Worm (Caenorhabditis elegans): ENCODE results near the gene C15H7.4.
A peak's percentile ranks its signal among the peaks of the same experiment; 100 is the strongest.

C15H7.4 gene

ce11 chrIII:9655802-9656201 is at the start of gene C15H7.4:
C15H7.4 (minus strand) TSS chrIII:9655902.
- TF ChIP-seq pqm-1 (tag; optimal IDR thresholded peaks at IDR 0.05) (no peak), hlh-30 (tag; optimal IDR thresholded peaks at IDR 0.05; ENCODE audit: insufficient read depth) (no peak), lin-13 (GFP tag; optimal IDR thresholded peaks at IDR 0.05) (no peak), saeg-2 (GFP tag; IDR thresholded peaks at IDR 0.05) (no peak), dmd-9 (GFP tag; IDR thresholded peaks at IDR 0.05) (no peak), aly-2 (tag; optimal IDR thresholded peaks at IDR 0.05) (no peak), F49E8.2 (tag; optimal IDR thresholded peaks at IDR 0.05; ENCODE audit: borderline replicate concordance) (no peak), nhr-10 (tag; optimal IDR thresholded peaks at IDR 0.05) (no peak)

ce11 chrIII:9704606-9704938 is 48.9 kb upstream of the C15H7.4 start:
- TF ChIP-seq ZK546.5 (tag; optimal IDR thresholded peaks at IDR 0.05) (no peak), unc-62 (GFP tag; optimal IDR thresholded peaks at IDR 0.05 in 1 of 2) (peak in 1 of 2 experiments; percentile 62), unc-62 (tag; optimal IDR thresholded peaks at IDR 0.05) (no peak), hlh-30 (tag; optimal IDR thresholded peaks at IDR 0.05; ENCODE audit: insufficient read depth) (peak; percentile 14), nhr-237 (tag; optimal IDR thresholded peaks at IDR 0.05) (no peak), zip-11 (GFP tag; IDR thresholded peaks at IDR 0.05) (no peak), lir-3 (tag; optimal IDR thresholded peaks at IDR 0.05) (no peak), lin-38 (GFP tag; IDR thresholded peaks at IDR 0.05) (no peak), nhr-111 (GFP tag; optimal IDR thresholded peaks at IDR 0.05) (no peak), mxl-3 (GFP tag; optimal IDR thresholded peaks at IDR 0.05) (no peak), lsy-2 (tag; optimal IDR thresholded peaks at IDR 0.05) (no peak), mes-2 (tag; optimal IDR thresholded peaks at IDR 0.05; ENCODE audit: poor library complexity, severe bottlenecking) (peak; percentile 34), nhr-6 (tag; optimal IDR thresholded peaks at IDR 0.05) (no peak), ceh-28 (tag; optimal IDR thresholded peaks at IDR 0.05) (no peak), F10B5.3 (tag; optimal IDR thresholded peaks at IDR 0.05) (no peak), F49E8.2 (tag; optimal IDR thresholded peaks at IDR 0.05; ENCODE audit: borderline replicate concordance) (no peak), lin-13 (GFP tag; optimal IDR thresholded peaks at IDR 0.05) (no peak)

- TF ChIP-seq hmg-1.1 (GFP tag; IDR thresholded peaks at IDR 0.05), result peak; percentile 41; the same call in 1 of the 2 replicates
- TF ChIP-seq mxl-3 (GFP tag; optimal IDR thresholded peaks at IDR 0.05), result peak; percentile 41
- TF ChIP-seq hif-1 (tag; optimal IDR thresholded peaks at IDR 0.05), result peak in 1 of 2 experiments; percentile 32
- TF ChIP-seq unc-62 (GFP tag; optimal IDR thresholded peaks at IDR 0.05 in 1 of 2), result peak in 1 of 2 experiments; percentile 94
- TF ChIP-seq unc-62 (tag; optimal IDR thresholded peaks at IDR 0.05), result no peak
- TF ChIP-seq dmd-8 (GFP tag; IDR thresholded peaks at IDR 0.05), result no peak
- no peak for TF ChIP-seq madf-9 (GFP tag; conservative IDR thresholded peaks at IDR 0.05)
- peak; percentile 39 for TF ChIP-seq hlh-11 (tag; optimal IDR thresholded peaks at IDR 0.05)
- TF ChIP-seq nhr-77 (tag; optimal IDR thresholded peaks at IDR 0.05), result no peak
- TF ChIP-seq nhr-102 (tag; optimal IDR thresholded peaks at IDR 0.05), result no peak
- 0 out of 2 replicates have a peak, but pooled peaks have one; percentile 5 for TF ChIP-seq Y105C5A.15 (GFP tag; IDR thresholded peaks at IDR 0.05)
- TF ChIP-seq arid-1 (GFP tag; conservative IDR thresholded peaks at IDR 0.05), result no peak
- TF ChIP-seq zag-1 (tag; optimal IDR thresholded peaks at IDR 0.05), result no peak
- no peak for TF ChIP-seq daf-8 (GFP tag; IDR thresholded peaks at IDR 0.05)
- peak; percentile 13 for TF ChIP-seq F37D6.2 (tag; optimal IDR thresholded peaks at IDR 0.05)
- TF ChIP-seq F26F4.8 (GFP tag; conservative IDR thresholded peaks at IDR 0.05), result no peak
- peak; percentile 73 for TF ChIP-seq rbr-2 (tag; optimal IDR thresholded peaks at IDR 0.05)
- TF ChIP-seq fkh-10 (GFP tag; optimal IDR thresholded peaks at IDR 0.05), result peak; percentile 16
- TF ChIP-seq cey-2 (tag; optimal IDR thresholded peaks at IDR 0.05; ENCODE audit: borderline replicate concordance, insufficient read depth), result no peak
- TF ChIP-seq set-16 (GFP tag; IDR thresholded peaks at IDR 0.05), result peak; percentile 26; the same call in 1 of the 2 replicates
- no peak for TF ChIP-seq saeg-2 (GFP tag; IDR thresholded peaks at IDR 0.05)
- no peak for TF ChIP-seq nhr-41 (GFP tag; IDR thresholded peaks at IDR 0.05)
- no peak for TF ChIP-seq daf-19 (GFP tag; conservative IDR thresholded peaks at IDR 0.05)
- no peak for TF ChIP-seq aly-2 (tag; optimal IDR thresholded peaks at IDR 0.05)
- no peak for TF ChIP-seq nhr-237 (tag; optimal IDR thresholded peaks at IDR 0.05)
- 0 out of 2 replicates have a peak, but pooled peaks have one; percentile 14 for TF ChIP-seq egl-43 (GFP tag; IDR thresholded peaks at IDR 0.05)
- TF ChIP-seq F49E8.2 (tag; optimal IDR thresholded peaks at IDR 0.05; ENCODE audit: borderline replicate concordance), result no peak
- no peak for TF ChIP-seq lin-29 (GFP tag; IDR thresholded peaks at IDR 0.05)
- TF ChIP-seq lsy-2 (tag; optimal IDR thresholded peaks at IDR 0.05), result peak in 1 of 2 experiments; percentile 11
- TF ChIP-seq unc-39 (tag; optimal IDR thresholded peaks at IDR 0.05), result no peak
- no peak for TF ChIP-seq ceh-20 (GFP tag; IDR thresholded peaks at IDR 0.05)
Measured at ce11 chrIII:9703747-9704605, 48.3 kb upstream of the C15H7.4 start.

Data from whole organism, L4 larva.